Worm (Caenorhabditis elegans): Measurements from ENCODE around the gene C28C12.11.

Gene C28C12.11

DNA sequence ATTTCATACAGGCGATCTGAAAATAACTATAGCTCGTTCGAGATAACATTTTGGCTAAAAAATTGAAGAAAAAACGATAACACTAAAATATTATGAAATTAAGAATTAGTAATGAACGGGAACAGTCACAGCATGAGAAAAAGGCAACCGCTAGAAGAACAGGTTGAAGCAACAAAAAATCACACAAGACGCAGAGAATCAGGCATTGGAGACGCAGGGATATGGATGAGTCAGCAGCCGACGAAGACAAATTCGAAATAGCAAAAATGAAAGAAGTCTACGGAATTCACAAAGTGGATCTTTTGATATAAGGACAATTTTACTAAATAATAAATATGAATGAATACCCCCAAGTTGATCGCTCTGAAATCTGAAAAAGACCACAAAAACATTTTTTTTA lies 36.7 kb downstream of the C28C12.11 start, which contains the start of gene tag-77:
Gene tag-77 (minus strand): TSS at position 15 of the 400 bp plus-strand sequence.
- no peak for TF ChIP-seq bed-3 (GFP tag; optimal IDR thresholded peaks at IDR 0.05)

DNA sequence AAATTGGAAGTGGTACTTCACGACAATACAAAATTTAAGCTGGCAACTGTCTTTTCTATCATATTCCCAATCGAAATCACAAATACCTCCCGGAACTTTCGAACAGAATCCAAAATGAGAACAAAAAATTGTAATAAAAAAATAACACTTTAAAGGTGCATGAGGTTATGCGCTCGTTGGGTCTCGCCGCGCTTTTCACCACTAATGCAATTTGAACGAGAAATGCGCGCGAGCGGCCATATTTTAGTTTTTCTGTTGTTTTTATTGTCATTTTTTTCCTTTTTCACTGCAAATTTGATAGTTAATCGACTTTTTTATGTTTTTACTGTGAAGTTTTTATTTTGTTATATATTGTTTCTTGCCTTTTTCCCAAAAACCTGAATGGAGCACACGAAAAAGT lies 37.2 kb downstream of the C28C12.11 start, which contains the start of gene mes-6:
Gene mes-6 (plus strand): TSS at position 229 of the 400 bp plus-strand sequence.
- TF ChIP-seq ceh-39 (tag; optimal IDR thresholded peaks at IDR 0.05) (no peak), nhr-76 (tag; optimal IDR thresholded peaks at IDR 0.05) (no peak), bed-3 (GFP tag; optimal IDR thresholded peaks at IDR 0.05) (no peak), lin-32 (GFP tag; optimal IDR thresholded peaks at IDR 0.05) (no peak), snpc-4 (tag; optimal IDR thresholded peaks at IDR 0.05) (no peak), mab-5 (tag; optimal IDR thresholded peaks at IDR 0.05) (no peak), zip-8 (tag; optimal IDR thresholded peaks at IDR 0.05) (no peak), nhr-28 (tag; optimal IDR thresholded peaks at IDR 0.05) (no peak), nhr-12 (tag; optimal IDR thresholded peaks at IDR 0.05) (no peak), unc-120 (tag; optimal IDR thresholded peaks at IDR 0.05; ENCODE audit: poor library complexity, severe bottlenecking) (no peak), drap-1 (GFP tag; optimal IDR thresholded peaks at IDR 0.05) (no peak), unc-39 (tag; optimal IDR thresholded peaks at IDR 0.05) (no peak), ceh-83 (GFP tag; optimal IDR thresholded peaks at IDR 0.05) (no peak), mep-1 (tag; optimal IDR thresholded peaks at IDR 0.05) (peak; percentile 73), lsy-2 (tag; optimal IDR thresholded peaks at IDR 0.05) (peak; percentile 57), sem-2 (GFP tag; optimal IDR thresholded peaks at IDR 0.05) (no peak), nhr-2 (tag; optimal IDR thresholded peaks at IDR 0.05) (no peak), lin-13 (tag; optimal IDR thresholded peaks at IDR 0.05) (peak; percentile 47), tbx-8 (GFP tag; optimal IDR thresholded peaks at IDR 0.05) (no peak), ces-1 (GFP tag; optimal IDR thresholded peaks at IDR 0.05) (peak; percentile 96), blmp-1 (tag; optimal IDR thresholded peaks at IDR 0.05) (no peak), pha-4 (tag; optimal IDR thresholded peaks at IDR 0.05) (no peak), ztf-11 (tag; optimal IDR thresholded peaks at IDR 0.05) (no peak), elt-1 (tag; optimal IDR thresholded peaks at IDR 0.05; ENCODE audit: borderline replicate concordance, insufficient read depth) (no peak), ham-2 (GFP tag; optimal IDR thresholded peaks at IDR 0.05) (no peak), flh-1 (GFP tag; optimal IDR thresholded peaks at IDR 0.05) (no peak)

DNA sequence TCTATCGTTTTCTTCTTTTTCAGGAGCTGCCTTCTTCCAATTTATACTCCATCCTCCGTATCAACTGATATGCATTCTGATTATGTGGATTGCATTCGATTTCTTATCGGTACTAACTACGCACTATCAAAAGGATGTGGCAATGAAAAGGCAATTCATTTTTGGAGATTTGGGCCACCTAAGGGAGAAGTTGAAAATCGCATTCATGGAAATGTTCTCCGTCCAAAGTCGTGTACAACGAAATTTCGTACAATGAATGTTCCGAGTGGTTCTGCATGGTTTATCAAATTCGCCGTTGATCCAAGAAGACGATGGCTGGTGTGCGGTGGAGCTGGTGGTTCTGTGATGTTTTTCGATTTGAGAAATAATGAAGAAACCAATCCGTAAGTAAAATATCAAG lies 38.8 kb downstream of the C28C12.11 start, which contains the start of gene C09G4.4:
Gene C09G4.4 (plus strand): TSS at position 301 of the 400 bp plus-strand sequence.
- TF ChIP-seq nhr-237 (tag; optimal IDR thresholded peaks at IDR 0.05) (no peak), ceh-43 (GFP tag; optimal IDR thresholded peaks at IDR 0.05) (no peak), mep-1 (tag; optimal IDR thresholded peaks at IDR 0.05) (no peak), sptf-1 (tag; optimal IDR thresholded peaks at IDR 0.05) (no peak), drap-1 (GFP tag; optimal IDR thresholded peaks at IDR 0.05) (no peak), lsy-2 (tag; optimal IDR thresholded peaks at IDR 0.05) (no peak), flh-1 (GFP tag; optimal IDR thresholded peaks at IDR 0.05) (no peak), sem-2 (GFP tag; optimal IDR thresholded peaks at IDR 0.05) (no peak), elt-1 (tag; optimal IDR thresholded peaks at IDR 0.05; ENCODE audit: borderline replicate concordance, insufficient read depth) (no peak), lin-13 (tag; optimal IDR thresholded peaks at IDR 0.05) (no peak), nhr-2 (tag; optimal IDR thresholded peaks at IDR 0.05) (no peak)

DNA sequence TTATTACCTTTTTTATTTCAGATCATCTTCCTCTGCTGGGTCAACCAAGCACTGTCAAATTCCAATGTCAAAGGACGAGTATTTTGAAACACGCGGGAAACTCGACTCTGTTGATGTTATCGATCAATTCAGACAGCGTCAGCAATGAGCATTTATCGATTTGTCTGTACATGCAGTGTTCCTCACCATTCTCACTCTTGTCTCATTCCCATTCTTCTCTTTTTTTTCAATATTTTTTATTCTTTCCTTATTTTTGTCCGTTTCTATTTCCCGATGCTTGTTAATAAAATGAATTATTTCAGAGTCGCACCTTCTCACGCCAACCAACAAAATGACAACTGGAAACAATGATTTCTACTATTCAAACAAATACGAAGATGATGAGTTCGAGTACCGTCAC lies 39.8 kb downstream of the C28C12.11 start, which contains the start of gene cks-1:
Gene cks-1 (plus strand): TSS at position 301 of the 400 bp plus-strand sequence.
- no peak for TF ChIP-seq ceh-43 (GFP tag; optimal IDR thresholded peaks at IDR 0.05)

DNA sequence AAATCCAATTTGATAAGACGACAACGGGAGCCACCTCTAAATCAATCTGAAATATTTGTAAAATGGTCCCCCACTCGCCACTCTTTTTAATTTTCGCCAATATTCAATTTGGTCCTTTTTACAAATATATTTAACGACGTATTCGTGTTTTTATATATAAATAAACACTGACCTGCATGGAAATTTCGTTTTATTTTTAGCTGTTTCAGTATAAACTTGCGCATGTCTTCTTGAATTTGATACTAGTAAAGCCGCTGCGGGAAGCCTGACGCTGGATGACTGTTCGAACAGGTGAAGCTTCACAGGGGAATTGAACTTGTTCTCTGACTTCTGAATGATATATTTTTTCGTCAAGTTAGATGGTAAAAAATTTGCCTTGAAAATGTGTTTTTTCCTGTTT lies 40.7 kb downstream of the C28C12.11 start:
- TF ChIP-seq lin-32 (GFP tag; optimal IDR thresholded peaks at IDR 0.05) (no peak), flh-1 (GFP tag; optimal IDR thresholded peaks at IDR 0.05) (no peak), tbx-8 (GFP tag; optimal IDR thresholded peaks at IDR 0.05) (no peak), blmp-1 (tag; optimal IDR thresholded peaks at IDR 0.05) (no peak), lin-13 (tag; optimal IDR thresholded peaks at IDR 0.05) (no peak), snpc-4 (tag; optimal IDR thresholded peaks at IDR 0.05) (no peak), bed-3 (GFP tag; optimal IDR thresholded peaks at IDR 0.05) (no peak)

DNA sequence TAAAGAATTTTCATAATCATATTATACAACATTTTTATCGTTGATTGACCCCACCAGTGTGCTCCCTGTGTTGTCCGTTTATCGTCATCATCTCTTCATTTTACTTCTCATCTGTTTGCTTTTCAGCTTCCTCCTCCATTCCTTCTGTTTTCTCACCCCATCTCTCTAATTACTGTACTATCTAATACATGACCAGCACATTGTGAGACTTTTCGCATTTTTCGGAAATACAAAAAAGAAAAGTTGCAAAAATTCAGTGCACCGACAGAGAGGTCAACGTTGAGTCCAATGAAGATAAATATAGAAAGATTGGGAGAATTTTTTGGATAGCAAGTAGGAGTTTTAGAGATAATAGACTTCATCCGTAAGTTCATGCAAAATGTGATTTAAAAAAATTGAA lies 46.1 kb downstream of the C28C12.11 start:
- TF ChIP-seq unc-120 (tag; optimal IDR thresholded peaks at IDR 0.05; ENCODE audit: poor library complexity, severe bottlenecking) (no peak), blmp-1 (tag; optimal IDR thresholded peaks at IDR 0.05) (no peak), drap-1 (GFP tag; optimal IDR thresholded peaks at IDR 0.05) (no peak), ceh-43 (GFP tag; optimal IDR thresholded peaks at IDR 0.05) (no peak), M03D4.4 (tag; optimal IDR thresholded peaks at IDR 0.05) (no peak), mep-1 (tag; optimal IDR thresholded peaks at IDR 0.05) (no peak), unc-39 (tag; optimal IDR thresholded peaks at IDR 0.05) (no peak), cnd-1 (tag; optimal IDR thresholded peaks at IDR 0.05) (no peak), bed-3 (GFP tag; optimal IDR thresholded peaks at IDR 0.05) (no peak), ztf-11 (tag; optimal IDR thresholded peaks at IDR 0.05) (no peak), unc-62 (GFP tag; optimal IDR thresholded peaks at IDR 0.05) (no peak), ham-2 (GFP tag; optimal IDR thresholded peaks at IDR 0.05) (no peak)

All from whole organism, mixed stage, embryonic.